Fruit fly (Drosophila melanogaster) whole organism, wandering third instar larva: Measurements from ENCODE around the gene CG42578.
A peak's percentile ranks its signal among the peaks of the same experiment; 100 is the strongest.

Source experiments
- Abd-B ChIP-seq: fragments of >200 bp; optimal IDR thresholded peaks from 2 replicates; lab custom pipeline; 2017; ENCODE audit warnings: missing biosample characterization, missing genetic modification characterization
- CG32264 ChIP-seq: fragments of 200-800 bp; sonication (Bioruptor generic); optimal IDR thresholded peaks from 2 replicates; lab custom pipeline; 2016; ENCODE audit warnings: missing biosample characterization, missing genetic modification characterization
- CG9705 ChIP-seq: fragments of 200-800 bp; sonication (Bioruptor generic); optimal IDR thresholded peaks from 2 replicates; lab custom pipeline; 2018; ENCODE audit warnings: missing biosample characterization, mild to moderate bottlenecking, missing genetic modification characterization
- CrebA ChIP-seq: fragments of 200-800 bp; sonication (Bioruptor generic); optimal IDR thresholded peaks from 2 replicates; lab custom pipeline; 2016; ENCODE audit warnings: missing biosample characterization, mild to moderate bottlenecking, missing genetic modification characterization, borderline replicate concordance
- Dfd ChIP-seq: fragments of >200 bp; optimal IDR thresholded peaks from 2 replicates; lab custom pipeline; 2017; ENCODE audit warnings: missing biosample characterization, missing genetic modification characterization
- Dif ChIP-seq: fragments of 200-275, 200-300 bp; sonication (Bioruptor generic); optimal IDR thresholded peaks from 2 replicates; lab custom pipeline; 2018; ENCODE audit warnings: missing biosample characterization, missing genetic modification characterization; ENCODE audit not compliant: partially characterized antibody
- GATAd ChIP-seq: sonication (Bioruptor generic); optimal IDR thresholded peaks from 2 replicates; lab custom pipeline; 2016; ENCODE audit warnings: missing biosample characterization, missing genetic modification characterization
- HLH106 ChIP-seq: fragments of 200-800 bp; optimal IDR thresholded peaks from 3 replicates; lab custom pipeline; 2019; ENCODE audit warnings: missing biosample characterization, mild to moderate bottlenecking, missing genetic modification characterization, moderate library complexity
- Hnf4 ChIP-seq: fragments of 200-800 bp; sonication (Bioruptor generic); optimal IDR thresholded peaks from 2 replicates; lab custom pipeline; 2016; ENCODE audit warnings: missing biosample characterization, mild to moderate bottlenecking, missing genetic modification characterization
- Hr78 ChIP-seq: fragments of >200 bp; optimal IDR thresholded peaks from 2 replicates; lab custom pipeline; 2017; ENCODE audit warnings: missing biosample characterization, missing genetic modification characterization
- Hr83 ChIP-seq: fragments of 200-300 bp; sonication (Bioruptor generic); optimal IDR thresholded peaks from 2 replicates; lab custom pipeline; 2016; ENCODE audit warnings: missing biosample characterization, mild to moderate bottlenecking, missing genetic modification characterization, moderate library complexity; ENCODE audit not compliant: poor library complexity, severe bottlenecking
- Jra ChIP-seq: sonication (Bioruptor generic); optimal IDR thresholded peaks from 2 replicates; lab custom pipeline; 2016; ENCODE audit warnings: missing biosample characterization, missing genetic modification characterization
- Mio ChIP-seq: sonication (Bioruptor generic); optimal IDR thresholded peaks from 2 replicates; lab custom pipeline; 2016; ENCODE audit warnings: missing biosample characterization, missing genetic modification characterization
- Myc ChIP-seq: fragments of >200 bp; optimal IDR thresholded peaks from 2 replicates; lab custom pipeline; 2017
- N ChIP-seq: fragments of >200 bp; optimal IDR thresholded peaks from 2 replicates; lab custom pipeline; 2018; ENCODE audit warnings: missing biosample characterization, missing external identifiers, missing genetic modification characterization
- OdsH ChIP-seq: fragments of 200-800 bp; sonication (Bioruptor generic); optimal IDR thresholded peaks from 2 replicates; lab custom pipeline; 2016; ENCODE audit warnings: missing biosample characterization, mild to moderate bottlenecking, missing genetic modification characterization
- Rel ChIP-seq, 2 experiments: fragments of 200-800 bp; sonication (Bioruptor generic) in 1 of 2; optimal IDR thresholded peaks; 2 replicates in 1 of 2; 3 replicates in 1 of 2; lab custom pipeline; 2016 to 2019; ENCODE audit warnings: mild to moderate bottlenecking in 2 of 2, missing biosample characterization in 2 of 2, missing genetic modification characterization in 2 of 2, moderate library complexity in 1 of 2
- Sp1 ChIP-seq: fragments of 200-800 bp; sonication (Bioruptor generic); optimal IDR thresholded peaks from 3 replicates; lab custom pipeline; 2019; ENCODE audit warnings: missing biosample characterization, mild to moderate bottlenecking, missing genetic modification characterization, moderate library complexity
- Vsx2 ChIP-seq: fragments of 200-300, 225-300 bp; sonication (Bioruptor generic); optimal IDR thresholded peaks from 2 replicates; lab custom pipeline; 2018; ENCODE audit warnings: missing biosample characterization, missing genetic modification characterization; ENCODE audit not compliant: partially characterized antibody
- br ChIP-seq: fragments of 200-800 bp; sonication (Bioruptor generic); optimal IDR thresholded peaks from 2 replicates; lab custom pipeline; 2016; ENCODE audit warnings: missing biosample characterization, missing genetic modification characterization
- brk ChIP-seq: fragments of 200-800 bp; sonication (Bioruptor generic); optimal IDR thresholded peaks from 2 replicates; lab custom pipeline; 2016; ENCODE audit warnings: missing biosample characterization, mild to moderate bottlenecking, missing genetic modification characterization
- dl ChIP-seq, 2 experiments: fragments of 175-275, 200-275 bp in 1 of 2; fragments of 200-275 bp in 1 of 2; sonication (Bioruptor generic); optimal IDR thresholded peaks; lab custom pipeline; 2018; ENCODE audit warnings: mild to moderate bottlenecking in 2 of 2, missing biosample characterization in 2 of 2, missing genetic modification characterization in 2 of 2, moderate library complexity in 2 of 2; ENCODE audit not compliant: partially characterized antibody in 2 of 2, insufficient read depth in 1 of 2
- dmrt93B ChIP-seq: fragments of 200-800 bp; sonication (Bioruptor generic); optimal IDR thresholded peaks from 2 replicates; lab custom pipeline; 2018; ENCODE audit warnings: missing biosample characterization, mild to moderate bottlenecking, missing genetic modification characterization
- dsf ChIP-seq: sonication (Bioruptor generic); optimal IDR thresholded peaks from 2 replicates; lab custom pipeline; 2016; ENCODE audit warnings: missing biosample characterization, missing genetic modification characterization, borderline replicate concordance
- ey ChIP-seq: fragments of 200-800 bp; sonication (Bioruptor generic); optimal IDR thresholded peaks from 2 replicates; lab custom pipeline; 2016; ENCODE audit warnings: missing biosample characterization, missing genetic modification characterization
- foxo ChIP-seq, 2 experiments: fragments of 200-800 bp; sonication (Bioruptor generic); optimal IDR thresholded peaks; 2 replicates in 1 of 2; 3 replicates in 1 of 2; lab custom pipeline; 2016 to 2017; ENCODE audit warnings: missing biosample characterization in 2 of 2, missing genetic modification characterization in 2 of 2
- fru ChIP-seq: fragments of 200-800 bp; sonication (Bioruptor generic); optimal IDR thresholded peaks from 3 replicates; lab custom pipeline; 2016; ENCODE audit warnings: missing biosample characterization, mild to moderate bottlenecking, missing genetic modification characterization
- h ChIP-seq: fragments of 200-800 bp; sonication (Bioruptor generic); optimal IDR thresholded peaks from 3 replicates; lab custom pipeline; 2016; ENCODE audit warnings: missing biosample characterization, mild to moderate bottlenecking, missing genetic modification characterization
- jim ChIP-seq: fragments of 175-275, 200-325 bp; sonication (Bioruptor generic); optimal IDR thresholded peaks from 2 replicates; lab custom pipeline; 2016; ENCODE audit warnings: missing biosample characterization, mild to moderate bottlenecking, missing genetic modification characterization
- lola ChIP-seq: fragments of >200 bp; optimal IDR thresholded peaks from 2 replicates; lab custom pipeline; 2017; ENCODE audit warnings: missing biosample characterization, missing genetic modification characterization
- pan ChIP-seq: fragments of >200 bp; optimal IDR thresholded peaks from 2 replicates; lab custom pipeline; 2017
- psq ChIP-seq: fragments of 200-800 bp; sonication (Bioruptor generic); optimal IDR thresholded peaks from 3 replicates; lab custom pipeline; 2017; ENCODE audit warnings: missing biosample characterization, mild to moderate bottlenecking, missing genetic modification characterization, moderate library complexity
- rgr ChIP-seq: fragments of 200-800 bp; sonication (Bioruptor generic); optimal IDR thresholded peaks from 3 replicates; lab custom pipeline; 2016; ENCODE audit warnings: missing biosample characterization, mild to moderate bottlenecking, missing genetic modification characterization
- sage ChIP-seq: fragments of 200-800 bp; sonication (Bioruptor generic); optimal IDR thresholded peaks from 2 replicates; lab custom pipeline; 2016; ENCODE audit warnings: missing biosample characterization, mild to moderate bottlenecking, missing genetic modification characterization
- sv ChIP-seq: fragments of 200-800 bp; sonication (Bioruptor generic); optimal IDR thresholded peaks from 3 replicates; lab custom pipeline; 2016; ENCODE audit warnings: missing biosample characterization, missing genetic modification characterization
- tai ChIP-seq: sonication (Bioruptor generic); optimal IDR thresholded peaks from 2 replicates; lab custom pipeline; 2016; ENCODE audit warnings: missing biosample characterization, missing genetic modification characterization
- usp ChIP-seq: fragments of >200 bp; optimal IDR thresholded peaks from 2 replicates; lab custom pipeline; 2017; ENCODE audit warnings: missing biosample characterization, missing genetic modification characterization
- woc ChIP-seq: sonication (Bioruptor generic); optimal IDR thresholded peaks from 2 replicates; lab custom pipeline; 2016; ENCODE audit warnings: missing biosample characterization, mild to moderate bottlenecking, missing genetic modification characterization

CG42578 gene

DNA sequence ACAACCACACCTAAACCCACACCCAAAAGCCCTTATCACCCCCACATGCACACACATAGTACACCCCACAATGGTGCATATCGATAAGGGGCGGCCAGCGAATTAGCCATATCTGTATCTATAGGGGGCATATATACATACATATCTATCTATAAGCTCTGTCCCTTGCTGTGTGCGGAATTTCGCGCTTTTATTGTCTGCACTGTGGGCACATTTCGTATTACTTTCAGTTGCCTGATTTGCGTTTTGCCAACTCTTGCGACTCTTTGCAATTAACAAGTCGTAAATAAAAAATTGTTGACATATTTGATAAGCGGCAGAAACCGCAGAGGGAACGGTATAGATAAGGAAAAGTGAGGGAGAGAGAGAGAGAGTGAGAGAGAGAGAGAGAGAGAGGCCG is 35.2 kb downstream of the CG42578 start:
- TF ChIP-seq pan (no peak), brk (GFP tag; lab: Kevin White, UChicago) (peak; percentile 10), CrebA (GFP tag; lab: Kevin White, UChicago) (no peak), rgr (GFP tag; lab: Kevin White, UChicago) (peak; percentile 18), Hr78 (GFP tag; lab: Kevin White, UChicago) (no peak), sv (GFP tag; lab: Kevin White, UChicago) (no peak), h (GFP tag; lab: Kevin White, UChicago) (peak; percentile 36), HLH106 (tag; lab: Kevin White, UChicago) (no peak), CG32264 (no peak), sage (GFP tag; lab: Kevin White, UChicago) (no peak), dl (GFP tag; optimal IDR thresholded peaks at IDR 0.05; lab: Kevin White, UChicago; ENCODE audit: insufficient read depth in 1 of 2, partially characterized antibody in 2 of 2) (no peak), tai (GFP tag; lab: Kevin White, UChicago) (no peak), woc (no peak), br (peak; percentile 33), dsf (GFP tag; lab: Kevin White, UChicago) (no peak), Myc (no peak), CG9705 (GFP tag; lab: Kevin White, UChicago) (no peak), Dif (no peak), psq (GFP tag; lab: Kevin White, UChicago) (peak; percentile 6), Abd-B (GFP tag; lab: Kevin White, UChicago) (no peak), Vsx2 (no peak), dmrt93B (GFP tag; lab: Kevin White, UChicago) (no peak), N (no peak), lola (GFP tag; lab: Kevin White, UChicago) (no peak), foxo (GFP tag; optimal IDR thresholded peaks at IDR 0.05; lab: Kevin White, UChicago) (no peak), GATAd (GFP tag; lab: Kevin White, UChicago) (no peak), ey (GFP tag; lab: Kevin White, UChicago) (no peak), OdsH (GFP tag; lab: Kevin White, UChicago) (no peak), fru (peak; percentile 59), Mio (GFP tag; lab: Kevin White, UChicago) (no peak), Rel (GFP tag; optimal IDR thresholded peaks at IDR 0.05; lab: Kevin White, UChicago) (no peak), Rel (tag; optimal IDR thresholded peaks at IDR 0.05; lab: Kevin White, UChicago) (peak; percentile 45), Sp1 (peak; percentile 38), jim (GFP tag; lab: Kevin White, UChicago) (no peak), Dfd (GFP tag; lab: Kevin White, UChicago) (no peak), Jra (GFP tag; lab: Kevin White, UChicago) (no peak), Hr83 (GFP tag; lab: Kevin White, UChicago) (no peak), usp (GFP tag; lab: Kevin White, UChicago) (no peak), Hnf4 (GFP tag; lab: Kevin White, UChicago) (peak; percentile 3)
- TF ChIP-seq, all 38 proteins: peak for 9

DNA sequence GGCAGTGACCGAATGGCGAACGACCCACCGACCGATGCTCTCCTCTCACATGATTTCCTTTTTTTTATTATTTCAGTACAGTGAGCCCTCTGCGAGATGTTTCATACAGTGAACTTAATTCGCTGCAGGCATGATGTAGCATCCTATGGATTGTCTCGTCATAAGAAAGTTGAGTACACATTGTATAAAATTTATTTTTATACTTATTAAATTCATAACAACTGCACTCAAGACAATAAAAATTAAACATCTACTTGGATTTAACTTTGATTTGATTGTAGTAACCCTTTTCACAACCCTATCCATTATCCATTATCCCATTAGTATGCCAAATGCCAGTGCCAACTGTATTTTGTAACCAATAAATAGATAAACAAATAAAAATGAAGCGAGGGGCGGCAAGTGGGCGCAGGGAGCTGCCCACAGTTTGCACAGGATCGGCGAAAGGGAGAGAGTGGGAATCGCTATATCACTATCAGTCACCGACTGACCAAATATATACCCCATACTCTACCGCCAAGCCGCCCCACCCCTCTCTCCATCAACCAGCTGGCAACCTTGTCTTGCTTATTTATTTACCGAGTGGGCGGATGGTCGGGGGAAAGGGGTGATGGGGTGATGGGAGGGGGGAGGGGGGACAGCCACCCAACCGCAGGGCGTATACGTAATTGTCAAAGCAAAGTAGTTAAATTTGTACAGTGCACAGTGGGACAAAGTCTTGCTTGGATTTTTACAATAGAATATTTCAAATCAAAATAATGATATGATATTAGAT is 36.8 kb downstream of the CG42578 start:
- no peak for TF ChIP-seq Hr83 (GFP tag; lab: Kevin White, UChicago)
- no peak for TF ChIP-seq dsf (GFP tag; lab: Kevin White, UChicago)
- TF ChIP-seq fru = no peak
- TF ChIP-seq foxo (GFP tag; optimal IDR thresholded peaks at IDR 0.05; lab: Kevin White, UChicago) = peak in 1 of 2 experiments; percentile 26
- TF ChIP-seq OdsH (GFP tag; lab: Kevin White, UChicago) = no peak
- no peak for TF ChIP-seq brk (GFP tag; lab: Kevin White, UChicago)
- peak; percentile 0 for TF ChIP-seq dmrt93B (GFP tag; lab: Kevin White, UChicago)
- TF ChIP-seq Rel (GFP tag; optimal IDR thresholded peaks at IDR 0.05; lab: Kevin White, UChicago) = no peak
- no peak for TF ChIP-seq Rel (tag; optimal IDR thresholded peaks at IDR 0.05; lab: Kevin White, UChicago)
- TF ChIP-seq rgr (GFP tag; lab: Kevin White, UChicago) = no peak
- no peak for TF ChIP-seq GATAd (GFP tag; lab: Kevin White, UChicago)
- no peak for TF ChIP-seq tai (GFP tag; lab: Kevin White, UChicago)
- peak; percentile 59 for TF ChIP-seq HLH106 (tag; lab: Kevin White, UChicago)
- TF ChIP-seq jim (GFP tag; lab: Kevin White, UChicago) = no peak
- no peak for TF ChIP-seq Hr78 (GFP tag; lab: Kevin White, UChicago)
- peak; percentile 20 for TF ChIP-seq ey (GFP tag; lab: Kevin White, UChicago)
- no peak for TF ChIP-seq dl (GFP tag; optimal IDR thresholded peaks at IDR 0.05; lab: Kevin White, UChicago; ENCODE audit: insufficient read depth in 1 of 2, partially characterized antibody in 2 of 2)
- TF ChIP-seq lola (GFP tag; lab: Kevin White, UChicago) = no peak
- no peak for TF ChIP-seq Sp1
- TF ChIP-seq CG9705 (GFP tag; lab: Kevin White, UChicago) = no peak
- TF ChIP-seq psq (GFP tag; lab: Kevin White, UChicago) = no peak
- TF ChIP-seq Myc = no peak
- no peak for TF ChIP-seq N
- TF ChIP-seq Mio (GFP tag; lab: Kevin White, UChicago) = no peak
- TF ChIP-seq CrebA (GFP tag; lab: Kevin White, UChicago) = no peak
- TF ChIP-seq br = peak; percentile 4
